Fruit fly (Drosophila melanogaster) whole organism, prepupa: ENCODE results near the gene CG32199.

Source experiments
- Blimp-1 ChIP-seq: fragments of 200-800 bp; sonication (Bioruptor generic); optimal IDR thresholded peaks from 3 replicates; lab custom pipeline; 2017; ENCODE audit warnings: missing biosample characterization, missing genetic modification characterization, mild to moderate bottlenecking, moderate library complexity, missing genetic modification reagents
- CG10631 ChIP-seq: fragments of 200-800 bp; sonication (Bioruptor generic); optimal IDR thresholded peaks from 2 replicates; lab custom pipeline; 2016; ENCODE audit warnings: missing biosample characterization, missing genetic modification characterization
- CG10669 ChIP-seq: fragments of 200-800 bp; sonication (Bioruptor generic); optimal IDR thresholded peaks from 3 replicates; lab custom pipeline; 2018; ENCODE audit warnings: missing biosample characterization, mild to moderate bottlenecking, missing genetic modification characterization, moderate library complexity
- CG11762 ChIP-seq: fragments of 200-800 bp; sonication (Bioruptor generic); optimal IDR thresholded peaks from 3 replicates; lab custom pipeline; 2016; ENCODE audit warnings: missing biosample characterization, missing genetic modification characterization; ENCODE audit not compliant: insufficient read depth
- CG11902 ChIP-seq: fragments of 200-800 bp; sonication (Bioruptor generic); optimal IDR thresholded peaks from 3 replicates; lab custom pipeline; 2016; ENCODE audit warnings: missing biosample characterization, missing genetic modification characterization
- CG15336 ChIP-seq: fragments of 200-800 bp; sonication (Bioruptor generic); IDR thresholded peaks from 2 replicates; pipeline ENCODE4 v1.3.6; 2022; ENCODE audit warnings: missing biosample characterization, missing genetic modification characterization
- CG1621 ChIP-seq: fragments of 200-800 bp; sonication (Bioruptor generic); optimal IDR thresholded peaks from 3 replicates; lab custom pipeline; 2018; ENCODE audit warnings: missing biosample characterization, mild to moderate bottlenecking, missing genetic modification characterization
- CG16779 ChIP-seq: fragments of 200-800 bp; sonication (Bioruptor generic); optimal IDR thresholded peaks from 3 replicates; lab custom pipeline; 2017; ENCODE audit warnings: missing biosample characterization, mild to moderate bottlenecking, missing genetic modification characterization
- CG3032 ChIP-seq: fragments of 200-800 bp; optimal IDR thresholded peaks from 2 replicates; lab custom pipeline; 2019; ENCODE audit warnings: missing biosample characterization, mild to moderate bottlenecking, missing genetic modification characterization, moderate library complexity
- CG31627 ChIP-seq: fragments of 200-800 bp; sonication (Bioruptor generic); optimal IDR thresholded peaks from 3 replicates; lab custom pipeline; 2016; ENCODE audit warnings: missing biosample characterization, missing genetic modification characterization
- CG32006 ChIP-seq: fragments of 200-800 bp; sonication (Bioruptor generic); optimal IDR thresholded peaks from 3 replicates; lab custom pipeline; 2017; ENCODE audit warnings: missing biosample characterization, mild to moderate bottlenecking, missing genetic modification characterization
- CG34406 ChIP-seq: fragments of 200-800 bp; sonication (Bioruptor generic); optimal IDR thresholded peaks from 3 replicates; lab custom pipeline; 2016; ENCODE audit warnings: missing biosample characterization, missing genetic modification characterization
- CG6163 ChIP-seq: fragments of 200-800 bp; sonication (Bioruptor generic); IDR thresholded peaks from 3 replicates; pipeline ENCODE4 v1.3.6; 2022; ENCODE audit warnings: missing biosample characterization, missing genetic modification characterization
- CG6276 ChIP-seq: fragments of 200-800 bp; sonication (Bioruptor generic); optimal IDR thresholded peaks from 2 replicates; lab custom pipeline; 2017; ENCODE audit warnings: missing biosample characterization, mild to moderate bottlenecking, missing genetic modification characterization
- CG6792 ChIP-seq: fragments of 200-800 bp; sonication (Bioruptor generic); optimal IDR thresholded peaks from 3 replicates; lab custom pipeline; 2016; ENCODE audit warnings: missing biosample characterization, missing genetic modification characterization
- CG6808 ChIP-seq: fragments of 200-800 bp; sonication (Bioruptor generic); optimal IDR thresholded peaks from 3 replicates; lab custom pipeline; 2017; ENCODE audit warnings: missing biosample characterization, missing genetic modification characterization, mild to moderate bottlenecking, moderate library complexity, missing genetic modification reagents
- CG7368 ChIP-seq: fragments of 200-800 bp; sonication (Bioruptor generic); optimal IDR thresholded peaks from 3 replicates; lab custom pipeline; 2016; ENCODE audit warnings: missing biosample characterization, missing genetic modification characterization
- CG8119 ChIP-seq: fragments of 200-800 bp; sonication (Bioruptor generic); IDR thresholded peaks from 3 replicates; pipeline ENCODE4 v1.3.6; 2022; ENCODE audit warnings: missing biosample characterization, missing genetic modification characterization
- CG8319 ChIP-seq: fragments of 200-800 bp; sonication (Bioruptor generic); optimal IDR thresholded peaks from 3 replicates; lab custom pipeline; 2016; ENCODE audit warnings: missing biosample characterization, missing genetic modification characterization
- CG8632 ChIP-seq: fragments of 200-800 bp; sonication (Bioruptor generic); optimal IDR thresholded peaks from 3 replicates; lab custom pipeline; 2016; ENCODE audit warnings: missing biosample characterization, missing genetic modification characterization
- CG9139 ChIP-seq: fragments of 200-800 bp; sonication (Bioruptor generic); optimal IDR thresholded peaks from 3 replicates; lab custom pipeline; 2017; ENCODE audit warnings: missing biosample characterization, mild to moderate bottlenecking, missing genetic modification characterization
- Eip75B ChIP-seq: fragments of 200-800 bp; sonication (Bioruptor generic); optimal IDR thresholded peaks from 3 replicates; lab custom pipeline; 2016; ENCODE audit warnings: missing biosample characterization, missing genetic modification characterization
- Eip78C ChIP-seq: fragments of 200-800 bp; sonication (Bioruptor generic); peaks from one replicate; lab custom pipeline; 2016; ENCODE audit warnings: missing biosample characterization, missing genetic modification characterization
- Gug ChIP-seq: fragments of 200-800 bp; sonication (Bioruptor generic); IDR thresholded peaks from 2 replicates; pipeline ENCODE4 v1.3.6; 2022; ENCODE audit warnings: missing biosample characterization, missing genetic modification characterization
- Hr4 ChIP-seq: fragments of 200-800 bp; sonication (Bioruptor generic); optimal IDR thresholded peaks from 3 replicates; lab custom pipeline; 2016; ENCODE audit warnings: missing biosample characterization, missing genetic modification characterization
- Met ChIP-seq: fragments of 200-800 bp; sonication (Bioruptor generic); optimal IDR thresholded peaks from 3 replicates; lab custom pipeline; 2016; ENCODE audit warnings: missing biosample characterization, missing genetic modification characterization
- Smox ChIP-seq: fragments of 200-800 bp; sonication (Bioruptor generic); optimal IDR thresholded peaks from 3 replicates; lab custom pipeline; 2016; ENCODE audit warnings: missing biosample characterization, missing genetic modification characterization
- Sox102F ChIP-seq: fragments of 200-800 bp; sonication (Bioruptor generic); optimal IDR thresholded peaks from 2 replicates; lab custom pipeline; 2016; ENCODE audit warnings: missing biosample characterization, mild to moderate bottlenecking, missing genetic modification characterization
- Sox14 ChIP-seq: fragments of 200-800 bp; sonication (Bioruptor generic); optimal IDR thresholded peaks from 3 replicates; lab custom pipeline; 2016; ENCODE audit warnings: missing biosample characterization, missing genetic modification characterization
- Sox15 ChIP-seq: fragments of 200-800 bp; sonication (Bioruptor generic); optimal IDR thresholded peaks from 3 replicates; lab custom pipeline; 2016; ENCODE audit warnings: missing biosample characterization, missing genetic modification characterization
- achi ChIP-seq: fragments of 200-800 bp; sonication (Bioruptor generic); optimal IDR thresholded peaks from 3 replicates; lab custom pipeline; 2016; ENCODE audit warnings: missing biosample characterization, missing genetic modification characterization
- cyc ChIP-seq: fragments of 200-800 bp; sonication (Bioruptor generic); optimal IDR thresholded peaks from 3 replicates; lab custom pipeline; 2016; ENCODE audit warnings: missing biosample characterization, missing genetic modification characterization
- dsx ChIP-seq: fragments of 200-800 bp; optimal IDR thresholded peaks from 3 replicates; lab custom pipeline; 2019; ENCODE audit warnings: missing biosample characterization, mild to moderate bottlenecking, missing genetic modification characterization, moderate library complexity; ENCODE audit not compliant: poor library complexity, severe bottlenecking
- esn ChIP-seq: fragments of 200-800 bp; sonication (Bioruptor generic); optimal IDR thresholded peaks from 2 replicates; lab custom pipeline; 2016; ENCODE audit warnings: missing biosample characterization, mild to moderate bottlenecking, missing genetic modification characterization, moderate library complexity
- fd85E ChIP-seq: fragments of 200-800 bp; sonication (Bioruptor generic); optimal IDR thresholded peaks from 3 replicates; lab custom pipeline; 2016; ENCODE audit warnings: missing biosample characterization, missing genetic modification characterization
- fkh ChIP-seq: fragments of 200-800 bp; sonication (Bioruptor generic); optimal IDR thresholded peaks from 3 replicates; lab custom pipeline; 2017; ENCODE audit warnings: missing biosample characterization, mild to moderate bottlenecking, missing genetic modification characterization, moderate library complexity
- lz ChIP-seq: fragments of 200-800 bp; sonication (Bioruptor generic); optimal IDR thresholded peaks from 3 replicates; lab custom pipeline; 2016; ENCODE audit warnings: missing biosample characterization, missing genetic modification characterization
- net ChIP-seq: fragments of 200-800 bp; sonication (Bioruptor generic); optimal IDR thresholded peaks from 3 replicates; lab custom pipeline; 2016; ENCODE audit warnings: missing biosample characterization, missing genetic modification characterization
- pdm3 ChIP-seq: fragments of 200-800 bp; sonication (Bioruptor generic); optimal IDR thresholded peaks from 3 replicates; lab custom pipeline; 2016; ENCODE audit warnings: missing biosample characterization, missing genetic modification characterization
- salr ChIP-seq, 2 experiments: fragments of 200-800 bp; sonication (Bioruptor generic); optimal IDR thresholded peaks; 3 replicates each; lab custom pipeline; 2016 to 2018; ENCODE audit warnings: missing biosample characterization in 2 of 2, missing genetic modification characterization in 2 of 2, mild to moderate bottlenecking in 1 of 2
- spab ChIP-seq: fragments of 200-800 bp; sonication (Bioruptor generic); optimal IDR thresholded peaks from 2 replicates; lab custom pipeline; 2017; ENCODE audit warnings: missing biosample characterization, mild to moderate bottlenecking, missing genetic modification characterization, missing genetic modification reagents
- ss ChIP-seq, 2 experiments: fragments of 200-800 bp; sonication (Bioruptor generic); optimal IDR thresholded peaks; 2 replicates in 1 of 2; 3 replicates in 1 of 2; lab custom pipeline; 2017 to 2018; ENCODE audit warnings: mild to moderate bottlenecking in 2 of 2, missing biosample characterization in 2 of 2, missing genetic modification characterization in 2 of 2, moderate library complexity in 1 of 2
- svp ChIP-seq: fragments of 200-800 bp; sonication (Bioruptor generic); peaks from one replicate; lab custom pipeline; 2016; ENCODE audit warnings: missing biosample characterization, missing genetic modification characterization
- vri ChIP-seq: fragments of 200-800 bp; sonication (Bioruptor generic); optimal IDR thresholded peaks from 3 replicates; lab custom pipeline; 2016; ENCODE audit warnings: missing biosample characterization, mild to moderate bottlenecking, missing genetic modification characterization

Gene CG32199

dm6 chr3L:18638043-18638442 lies 26.3 kb downstream of the CG32199 start:
- TF ChIP-seq CG16779 (tag; lab: Kevin White, UChicago) (no peak), vri (peak; percentile 56), CG8119 (no peak)
- TF ChIP-seq, all 60 proteins: peak for 1

dm6 chr3L:18638487-18638886 lies 26.8 kb downstream of the CG32199 start:
- TF ChIP-seq Smox (GFP tag; lab: Kevin White, UChicago) (no peak), CG1621 (tag; lab: Kevin White, UChicago) (no peak), CG6808 (GFP tag; lab: Kevin White, UChicago) (no peak), CG7368 (GFP tag; lab: Kevin White, UChicago) (no peak), CG6276 (GFP tag; lab: Kevin White, UChicago) (peak; percentile 10), CG10631 (GFP tag; lab: Kevin White, UChicago) (peak; percentile 2), Sox15 (GFP tag; lab: Kevin White, UChicago) (no peak), spab (GFP tag; lab: Kevin White, UChicago) (no peak), Eip78C (GFP tag; lab: Kevin White, UChicago) (peak; percentile 77), svp (GFP tag; lab: Kevin White, UChicago) (peak; percentile 19), CG8319 (GFP tag; lab: Kevin White, UChicago) (no peak), fd85E (GFP tag; lab: Kevin White, UChicago) (no peak), Sox14 (GFP tag; lab: Kevin White, UChicago) (no peak), CG6792 (GFP tag; lab: Kevin White, UChicago) (no peak), achi (GFP tag; lab: Kevin White, UChicago) (peak; percentile 30), CG8119 (no peak), cyc (GFP tag; lab: Kevin White, UChicago) (no peak), esn (GFP tag; lab: Kevin White, UChicago) (peak; percentile 13), CG15336 (GFP tag; lab: Robert Waterston, UW) (peak; percentile 27; the same call in 1 of the 2 replicates), Hr4 (GFP tag; lab: Kevin White, UChicago) (peak; percentile 42), Met (GFP tag; lab: Kevin White, UChicago) (peak; percentile 17), Eip75B (no peak), salr (GFP tag; optimal IDR thresholded peaks at IDR 0.05; lab: Kevin White, UChicago) (peak in 1 of 2 experiments; percentile 11), CG34406 (GFP tag; lab: Kevin White, UChicago) (peak; percentile 4), lz (GFP tag; lab: Kevin White, UChicago) (no peak), CG11762 (GFP tag; lab: Kevin White, UChicago) (no peak), CG32006 (GFP tag; lab: Kevin White, UChicago) (peak; percentile 60), dsx (no peak)

- TF ChIP-seq CG11762 (GFP tag; lab: Kevin White, UChicago) (peak; percentile 88), dsx (peak; percentile 68), lz (GFP tag; lab: Kevin White, UChicago) (peak; percentile 84), Sox102F (GFP tag; lab: Kevin White, UChicago) (peak; percentile 87), Gug (GFP tag; lab: Robert Waterston, UW) (peak; percentile 98), salr (GFP tag; optimal IDR thresholded peaks at IDR 0.05; lab: Kevin White, UChicago) (peak; percentile 74 to 92), ss (GFP tag; optimal IDR thresholded peaks at IDR 0.05; lab: Kevin White, UChicago) (peak; percentile 45 to 70), CG11902 (GFP tag; lab: Kevin White, UChicago) (peak; percentile 86), Eip75B (peak; percentile 85), Hr4 (GFP tag; lab: Kevin White, UChicago) (peak; percentile 99), net (peak; percentile 87), CG3032 (tag; lab: Kevin White, UChicago) (peak; percentile 75), Blimp-1 (GFP tag; lab: Kevin White, UChicago) (peak; percentile 60), fkh (GFP tag; lab: Kevin White, UChicago) (peak; percentile 54), CG10669 (GFP tag; lab: Kevin White, UChicago) (peak; percentile 68), CG6163 (GFP tag; lab: Robert Waterston, UW) (peak; percentile 99), CG8632 (GFP tag; lab: Kevin White, UChicago) (peak; percentile 83), pdm3 (GFP tag; lab: Kevin White, UChicago) (peak; percentile 94), CG1621 (tag; lab: Kevin White, UChicago) (peak; percentile 71), CG9139 (GFP tag; lab: Kevin White, UChicago) (peak; percentile 56), CG6792 (GFP tag; lab: Kevin White, UChicago) (peak; percentile 76), Sox15 (GFP tag; lab: Kevin White, UChicago) (peak; percentile 88), svp (GFP tag; lab: Kevin White, UChicago) (peak; percentile 92), vri (peak; percentile 81), CG31627 (GFP tag; lab: Kevin White, UChicago) (peak; percentile 94)
These were observed 29.2 kb downstream of the CG32199 start for dm6 chr3L:18640584-18641527.
